Fruit fly (Drosophila melanogaster): ENCODE results near the gene CG15458.

The CG15458 gene

dm6 chrX:20429482-20430204 lies 15.6 kb upstream of the CG15458 start, which contains the start of the genes CG11710 and mal (continued):
- TF ChIP-seq CG7963 (GFP tag; IDR thresholded peaks at IDR 0.05; ENCODE audit: partially characterized antibody) (no peak), trh (GFP tag; optimal IDR thresholded peaks at IDR 0.05) (peak; percentile 48), ttk (GFP tag; IDR thresholded peaks at IDR 0.05) (peak; percentile 56; the same call in 1 of the 2 replicates), kni (GFP tag; optimal IDR thresholded peaks at IDR 0.05) (no peak), Jarid2 (GFP tag; optimal IDR thresholded peaks at IDR 0.05) (no peak), MBD-R2 (GFP tag; IDR thresholded peaks at IDR 0.05) (peak; percentile 41), jumu (GFP tag; optimal IDR thresholded peaks at IDR 0.05) (peak; percentile 53), D19B (GFP tag; optimal IDR thresholded peaks at IDR 0.05) (peak; percentile 83), CG17912 (GFP tag; optimal IDR thresholded peaks at IDR 0.05) (no peak), CG10543 (GFP tag; optimal IDR thresholded peaks at IDR 0.05) (peak; percentile 62), dmrt99B (tag; optimal IDR thresholded peaks at IDR 0.05) (peak; percentile 87), NC2β (GFP tag; optimal IDR thresholded peaks at IDR 0.05) (peak; percentile 38), repo (GFP tag; optimal IDR thresholded peaks at IDR 0.05) (peak; percentile 72), gsb-n (tag; optimal IDR thresholded peaks at IDR 0.05) (no peak), seq (GFP tag; IDR thresholded peaks at IDR 0.05) (peak; percentile 76), Elba2 (GFP tag; optimal IDR thresholded peaks at IDR 0.05) (no peak), Aef1 (GFP tag; IDR thresholded peaks at IDR 0.05) (peak; percentile 78), B-H1 (GFP tag; IDR thresholded peaks at IDR 0.05) (peak; percentile 45), Opbp (GFP tag; IDR thresholded peaks at IDR 0.05; ENCODE audit: partially characterized antibody) (peak; percentile 62; the same call in 1 of the 3 replicates), ATbp (GFP tag; optimal IDR thresholded peaks at IDR 0.05) (no peak), stc (GFP tag; IDR thresholded peaks at IDR 0.05) (peak; percentile 58), fd102C (GFP tag; optimal IDR thresholded peaks at IDR 0.05) (no peak), eyg (GFP tag; optimal IDR thresholded peaks at IDR 0.05) (peak; percentile 71), CG2116 (GFP tag; optimal IDR thresholded peaks at IDR 0.05) (peak; percentile 69), CG42726 (GFP tag; IDR thresholded peaks at IDR 0.05; ENCODE audit: partially characterized antibody) (no peak), row (GFP tag; IDR thresholded peaks at IDR 0.05) (peak; percentile 95), tio (GFP tag; optimal IDR thresholded peaks at IDR 0.05) (no peak), TFAM (GFP tag; optimal IDR thresholded peaks at IDR 0.05) (no peak), knrl (GFP tag; IDR thresholded peaks at IDR 0.05; ENCODE audit: partially characterized antibody) (no peak), CG4820 (GFP tag; optimal IDR thresholded peaks at IDR 0.05) (peak; percentile 84), bigmax (GFP tag; optimal IDR thresholded peaks at IDR 0.05) (no peak), wek (GFP tag; optimal IDR thresholded peaks at IDR 0.05) (no peak), dimm (GFP tag; IDR thresholded peaks at IDR 0.05) (0 out of 2 replicates have a peak, but pooled peaks have one; percentile 33), pfk (GFP tag; optimal IDR thresholded peaks at IDR 0.05) (peak; percentile 14), CG12071 (GFP tag; optimal IDR thresholded peaks at IDR 0.05) (no peak), Hmr (GFP tag; optimal IDR thresholded peaks at IDR 0.05) (no peak), crol (GFP tag; IDR thresholded peaks at IDR 0.05) (no peak), slou (GFP tag; optimal IDR thresholded peaks at IDR 0.05) (peak; percentile 69), Nf-YC (tag; optimal IDR thresholded peaks at IDR 0.05) (peak; percentile 81), pita (GFP tag; optimal IDR thresholded peaks at IDR 0.05) (no peak), tap (tag; optimal IDR thresholded peaks at IDR 0.05) (peak; percentile 79), CG6272 (GFP tag; IDR thresholded peaks at IDR 0.05) (peak; percentile 42; the same call in 1 of the 2 replicates), CG43689 (GFP tag; IDR thresholded peaks at IDR 0.05) (no peak; the same call in 1 of the 2 replicates), cato (GFP tag; optimal IDR thresholded peaks at IDR 0.05; ENCODE audit: borderline replicate concordance) (peak; percentile 47), Myb (GFP tag; optimal IDR thresholded peaks at IDR 0.05) (peak; percentile 47), CG13287 (GFP tag; IDR thresholded peaks at IDR 0.05; ENCODE audit: partially characterized antibody) (peak; percentile 51), wdn (GFP tag; IDR thresholded peaks at IDR 0.05) (peak; percentile 52; the same call in 1 of the 2 replicates), CG4854 (GFP tag; optimal IDR thresholded peaks at IDR 0.05) (peak; percentile 75), Dad (GFP tag; optimal IDR thresholded peaks at IDR 0.05) (peak; percentile 58)

All from whole organism, embryonic.